Worm (Caenorhabditis elegans): Measurements from ENCODE around the gene C24B9.3.

Gene C24B9.3

DNA sequence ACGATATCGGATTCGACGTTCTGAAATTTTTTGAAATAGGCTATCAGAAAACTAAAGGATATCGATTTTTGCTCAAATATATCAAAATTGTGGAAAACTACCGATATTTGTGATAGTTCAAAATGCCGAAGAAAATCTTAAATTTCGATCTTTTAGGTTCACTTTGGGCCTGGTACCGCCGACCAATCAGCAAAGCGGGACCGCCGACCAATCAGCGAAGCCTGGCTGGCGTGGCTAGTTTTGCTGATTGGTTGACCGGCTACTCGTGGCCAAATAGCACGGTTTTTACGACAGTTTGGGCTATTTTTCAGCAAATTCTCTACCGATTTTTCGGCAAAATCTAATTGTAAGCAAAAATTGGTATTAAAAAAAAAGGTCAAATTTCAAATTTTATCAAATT, 1.2 kb downstream of the C24B9.3 start:
- TF ChIP-seq hmbx-1 (tag; optimal IDR thresholded peaks at IDR 0.05) (no peak), hmg-4 (GFP tag; optimal IDR thresholded peaks at IDR 0.05) (no peak), scrt-1 (GFP tag; IDR thresholded peaks at IDR 0.05) (no peak), hnd-1 (tag; optimal IDR thresholded peaks at IDR 0.05) (no peak), flt-1 (GFP tag; IDR thresholded peaks at IDR 0.05) (no peak), ceh-13 (GFP tag; optimal IDR thresholded peaks at IDR 0.05) (no peak), ceh-36 (tag; optimal IDR thresholded peaks at IDR 0.05) (no peak), tra-4 (tag; optimal IDR thresholded peaks at IDR 0.05) (no peak), pes-1 (GFP tag; IDR thresholded peaks at IDR 0.05) (no peak)

DNA sequence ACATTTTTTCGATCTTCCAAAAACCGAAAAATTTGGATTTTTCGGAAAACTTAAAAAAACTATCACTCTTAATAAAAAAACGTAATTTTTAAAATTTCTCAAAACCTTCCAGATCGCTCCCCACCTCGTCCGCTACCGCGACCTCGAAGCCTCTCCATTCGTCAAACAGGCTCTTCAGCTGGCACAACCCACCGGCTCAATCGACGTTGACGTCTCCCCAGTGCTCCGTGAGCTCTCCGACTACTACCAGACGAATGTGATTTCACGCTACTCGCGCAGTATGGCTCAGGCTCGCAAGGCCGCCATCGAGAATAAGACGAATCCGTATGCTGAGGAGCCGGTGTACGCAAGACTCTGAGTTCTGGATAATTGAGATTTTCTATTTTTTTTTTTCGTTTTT, 5.0 kb downstream of the C24B9.3 start:
- TF ChIP-seq flt-1 (GFP tag; IDR thresholded peaks at IDR 0.05), result no peak
- no peak for TF ChIP-seq sea-1 (GFP tag; conservative IDR thresholded peaks at IDR 0.05)
- TF ChIP-seq B0310.2 (tag; optimal IDR thresholded peaks at IDR 0.05), result no peak
- TF ChIP-seq ets-7 (tag; optimal IDR thresholded peaks at IDR 0.05), result no peak
- TF ChIP-seq hnd-1 (tag; optimal IDR thresholded peaks at IDR 0.05), result no peak
- no peak for TF ChIP-seq F13C5.2 (tag; optimal IDR thresholded peaks at IDR 0.05)
- no peak for TF ChIP-seq tbx-11 (GFP tag; IDR thresholded peaks at IDR 0.05)
- TF ChIP-seq scrt-1 (GFP tag; IDR thresholded peaks at IDR 0.05), result no peak
- no peak for TF ChIP-seq ceh-13 (GFP tag; optimal IDR thresholded peaks at IDR 0.05)
- TF ChIP-seq tra-4 (tag; optimal IDR thresholded peaks at IDR 0.05), result no peak
- TF ChIP-seq aly-1 (tag; optimal IDR thresholded peaks at IDR 0.05), result no peak
- TF ChIP-seq ama-1 (optimal IDR thresholded peaks at IDR 0.05), result no peak
- TF ChIP-seq tbx-37 (GFP tag; conservative IDR thresholded peaks at IDR 0.05), result no peak
- TF ChIP-seq hmbx-1 (tag; optimal IDR thresholded peaks at IDR 0.05), result no peak
- no peak for TF ChIP-seq hmg-4 (GFP tag; optimal IDR thresholded peaks at IDR 0.05)
- no peak for TF ChIP-seq pes-1 (GFP tag; IDR thresholded peaks at IDR 0.05)
- TF ChIP-seq ceh-36 (tag; optimal IDR thresholded peaks at IDR 0.05), result no peak

DNA sequence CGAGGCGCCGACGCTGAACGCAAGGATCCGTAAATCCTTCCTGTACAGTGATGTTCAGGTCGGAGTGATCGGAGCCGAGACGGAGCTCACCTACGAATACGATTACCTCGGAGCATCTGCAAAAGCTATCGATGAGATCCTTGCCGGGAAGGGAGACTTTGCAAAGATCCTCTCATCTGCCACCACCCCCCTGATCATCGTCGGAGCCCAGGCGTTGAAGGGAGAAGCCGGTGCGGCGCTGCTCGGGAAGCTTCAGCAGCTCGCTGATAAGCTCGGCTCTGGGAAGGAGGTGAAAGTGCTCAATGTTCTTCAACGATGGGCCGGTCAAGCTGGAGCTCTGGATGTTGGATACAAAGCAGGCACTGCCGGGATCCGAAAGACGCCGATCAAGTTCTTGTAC, 8.1 kb downstream of the C24B9.3 start:
- TF ChIP-seq sea-1 (GFP tag; conservative IDR thresholded peaks at IDR 0.05) (no peak), tbx-11 (GFP tag; IDR thresholded peaks at IDR 0.05) (peak; percentile 6; the same call in 1 of the 2 replicates), pes-1 (GFP tag; IDR thresholded peaks at IDR 0.05) (no peak), ceh-13 (GFP tag; optimal IDR thresholded peaks at IDR 0.05) (no peak), ama-1 (optimal IDR thresholded peaks at IDR 0.05) (no peak), tbx-37 (GFP tag; conservative IDR thresholded peaks at IDR 0.05) (no peak), hmbx-1 (tag; optimal IDR thresholded peaks at IDR 0.05) (no peak), aly-1 (tag; optimal IDR thresholded peaks at IDR 0.05) (no peak)

DNA sequence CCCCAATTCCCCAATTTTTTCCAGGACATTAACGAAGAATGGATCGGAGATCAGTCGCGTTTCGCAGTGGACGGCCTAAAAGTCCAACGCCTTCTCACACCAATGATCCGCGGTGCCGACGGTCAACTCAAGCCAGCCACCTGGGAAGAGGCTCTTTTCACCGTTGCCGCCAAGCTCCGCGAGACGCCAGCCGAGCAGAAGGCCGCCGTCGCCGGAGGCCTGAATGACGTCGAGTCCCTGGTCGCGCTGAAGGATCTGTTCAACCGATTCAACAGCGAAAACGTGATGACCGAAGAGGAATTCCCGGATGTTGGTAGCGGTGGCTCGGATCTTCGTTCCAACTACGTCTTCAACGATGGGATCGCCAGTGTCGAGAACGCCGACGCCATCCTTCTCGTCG, 8.5 kb downstream of the C24B9.3 start:
- TF ChIP-seq hnd-1 (tag; optimal IDR thresholded peaks at IDR 0.05) (no peak), ceh-36 (tag; optimal IDR thresholded peaks at IDR 0.05) (no peak), hmbx-1 (tag; optimal IDR thresholded peaks at IDR 0.05) (no peak), hmg-4 (GFP tag; optimal IDR thresholded peaks at IDR 0.05) (no peak), aly-1 (tag; optimal IDR thresholded peaks at IDR 0.05) (no peak), ets-7 (tag; optimal IDR thresholded peaks at IDR 0.05) (no peak), flt-1 (GFP tag; IDR thresholded peaks at IDR 0.05) (no peak), tra-4 (tag; optimal IDR thresholded peaks at IDR 0.05) (no peak), B0310.2 (tag; optimal IDR thresholded peaks at IDR 0.05) (no peak), tbx-11 (GFP tag; IDR thresholded peaks at IDR 0.05) (no peak), F13C5.2 (tag; optimal IDR thresholded peaks at IDR 0.05) (no peak), tbx-37 (GFP tag; conservative IDR thresholded peaks at IDR 0.05) (no peak)

DNA sequence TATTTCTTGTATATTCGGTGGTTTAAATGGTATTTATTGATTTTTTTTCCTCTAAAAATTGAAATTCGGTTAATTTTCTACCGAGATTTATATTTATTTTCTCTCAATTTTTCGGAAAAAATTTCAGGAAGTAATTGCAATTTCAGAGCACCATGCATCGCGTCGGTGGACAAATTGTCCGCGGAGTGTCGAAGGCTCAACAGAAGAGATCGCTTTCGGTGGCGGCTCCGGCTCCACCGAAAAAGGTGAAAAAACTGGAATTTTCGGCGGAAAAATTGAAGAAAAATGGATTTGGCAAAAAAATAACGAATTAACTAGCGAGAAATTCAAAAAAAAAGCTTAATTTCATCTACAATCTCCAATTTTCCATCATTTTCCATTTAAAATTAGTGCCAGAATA, 12.6 kb downstream of the C24B9.3 start, which contains the start of gene nuo-5:
nuo-5 (plus strand) TSS at position 147 of the 400 bp plus-strand sequence.
- TF ChIP-seq scrt-1 (GFP tag; IDR thresholded peaks at IDR 0.05) (no peak), ets-7 (tag; optimal IDR thresholded peaks at IDR 0.05) (no peak), sea-1 (GFP tag; conservative IDR thresholded peaks at IDR 0.05) (no peak), tbx-37 (GFP tag; conservative IDR thresholded peaks at IDR 0.05) (no peak), F13C5.2 (tag; optimal IDR thresholded peaks at IDR 0.05) (no peak), hmbx-1 (tag; optimal IDR thresholded peaks at IDR 0.05) (no peak), tbx-11 (GFP tag; IDR thresholded peaks at IDR 0.05) (no peak), tra-4 (tag; optimal IDR thresholded peaks at IDR 0.05) (no peak), ama-1 (optimal IDR thresholded peaks at IDR 0.05) (no peak), hmg-4 (GFP tag; optimal IDR thresholded peaks at IDR 0.05) (no peak), ceh-36 (tag; optimal IDR thresholded peaks at IDR 0.05) (no peak), flt-1 (GFP tag; IDR thresholded peaks at IDR 0.05) (no peak), hnd-1 (tag; optimal IDR thresholded peaks at IDR 0.05) (no peak), pes-1 (GFP tag; IDR thresholded peaks at IDR 0.05) (no peak), aly-1 (tag; optimal IDR thresholded peaks at IDR 0.05) (no peak)

DNA sequence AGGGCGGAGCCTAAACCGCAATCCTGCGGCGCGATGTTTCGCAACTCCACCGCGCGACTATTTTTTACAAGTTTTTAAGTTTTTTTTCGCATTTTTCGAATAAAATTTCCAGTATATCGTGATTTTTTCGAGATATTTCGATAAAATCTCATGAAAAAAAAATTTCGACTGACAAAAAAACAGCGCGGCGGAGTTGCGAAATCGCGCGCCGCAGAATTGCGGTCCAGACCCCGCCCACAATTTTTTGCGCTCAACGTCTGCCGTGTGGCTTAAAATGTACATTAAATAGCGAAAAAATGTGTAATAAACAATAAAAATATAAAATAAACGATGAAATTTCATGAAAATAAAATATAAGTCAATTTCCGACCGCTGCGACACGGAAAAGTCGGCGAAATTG, 13.7 kb downstream of the C24B9.3 start:
- no peak for TF ChIP-seq F13C5.2 (tag; optimal IDR thresholded peaks at IDR 0.05)
- TF ChIP-seq pes-1 (GFP tag; IDR thresholded peaks at IDR 0.05), result peak; percentile 56; the same call in 1 of the 2 replicates

DNA sequence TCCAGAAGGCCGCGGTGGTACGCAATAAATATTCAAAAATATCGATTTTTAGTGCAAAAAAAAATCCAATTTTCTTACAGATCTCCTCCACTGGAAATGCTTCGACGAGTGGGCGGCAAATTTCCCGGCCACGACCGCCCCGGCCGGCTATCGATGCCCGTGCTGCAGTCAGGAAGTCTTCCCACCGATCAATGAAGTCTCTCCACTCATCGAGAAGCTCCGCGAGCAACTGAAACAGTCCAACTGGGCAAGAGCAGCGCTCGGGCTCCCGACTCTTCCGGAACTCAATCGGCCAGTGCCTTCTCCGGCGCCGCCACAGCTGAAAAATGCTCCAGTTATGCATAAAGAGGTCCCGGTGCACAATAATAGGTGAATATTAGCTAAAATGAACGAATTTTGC, 15.5 kb downstream of the C24B9.3 start, which contains the start of gene Y45G12B.3:
Y45G12B.3 (minus strand) TSS at position 320 of the 400 bp plus-strand sequence.
- TF ChIP-seq ama-1 (optimal IDR thresholded peaks at IDR 0.05), result no peak
- TF ChIP-seq hmg-4 (GFP tag; optimal IDR thresholded peaks at IDR 0.05), result no peak
- no peak for TF ChIP-seq hmbx-1 (tag; optimal IDR thresholded peaks at IDR 0.05)
- no peak for TF ChIP-seq tbx-37 (GFP tag; conservative IDR thresholded peaks at IDR 0.05)
- TF ChIP-seq tra-4 (tag; optimal IDR thresholded peaks at IDR 0.05), result no peak
- TF ChIP-seq F13C5.2 (tag; optimal IDR thresholded peaks at IDR 0.05), result no peak
- no peak for TF ChIP-seq ceh-13 (GFP tag; optimal IDR thresholded peaks at IDR 0.05)
- TF ChIP-seq scrt-1 (GFP tag; IDR thresholded peaks at IDR 0.05), result no peak
- no peak for TF ChIP-seq flt-1 (GFP tag; IDR thresholded peaks at IDR 0.05)
- TF ChIP-seq B0310.2 (tag; optimal IDR thresholded peaks at IDR 0.05), result no peak
- TF ChIP-seq ceh-36 (tag; optimal IDR thresholded peaks at IDR 0.05), result no peak
- TF ChIP-seq tbx-11 (GFP tag; IDR thresholded peaks at IDR 0.05), result no peak
- TF ChIP-seq pes-1 (GFP tag; IDR thresholded peaks at IDR 0.05), result no peak
- TF ChIP-seq aly-1 (tag; optimal IDR thresholded peaks at IDR 0.05), result no peak
- TF ChIP-seq ets-7 (tag; optimal IDR thresholded peaks at IDR 0.05), result no peak
- no peak for TF ChIP-seq hnd-1 (tag; optimal IDR thresholded peaks at IDR 0.05)
- no peak for TF ChIP-seq sea-1 (GFP tag; conservative IDR thresholded peaks at IDR 0.05)

DNA sequence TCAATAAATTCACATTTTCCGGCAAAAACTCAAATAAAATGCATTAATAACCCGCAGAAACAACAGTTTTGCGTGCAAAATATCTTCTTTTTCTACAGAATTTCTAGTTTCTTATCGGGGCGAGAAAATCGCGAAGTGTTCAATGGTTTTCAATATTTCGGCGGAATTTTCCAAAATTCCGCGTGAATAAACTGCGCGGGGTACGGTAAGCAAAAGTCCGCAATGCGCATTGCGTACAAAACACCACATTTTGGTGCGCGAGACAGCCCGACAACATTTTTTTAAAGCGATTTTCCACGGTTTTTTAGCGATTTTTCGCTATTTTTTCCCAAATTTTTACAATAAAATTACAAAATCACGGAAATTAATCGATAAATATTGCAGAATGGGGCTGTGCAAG, 17.0 kb downstream of the C24B9.3 start, which contains the start of gene Y45G12B.2:
Y45G12B.2 (plus strand) TSS at position 383 of the 400 bp plus-strand sequence.
- no peak; the same call in 1 of the 2 replicates for TF ChIP-seq flt-1 (GFP tag; IDR thresholded peaks at IDR 0.05)
- no peak for TF ChIP-seq aly-1 (tag; optimal IDR thresholded peaks at IDR 0.05)
- no peak for TF ChIP-seq ets-7 (tag; optimal IDR thresholded peaks at IDR 0.05)
- TF ChIP-seq scrt-1 (GFP tag; IDR thresholded peaks at IDR 0.05), result no peak
- TF ChIP-seq ceh-36 (tag; optimal IDR thresholded peaks at IDR 0.05), result no peak
- no peak for TF ChIP-seq ama-1 (optimal IDR thresholded peaks at IDR 0.05)
- TF ChIP-seq ceh-13 (GFP tag; optimal IDR thresholded peaks at IDR 0.05), result no peak
- no peak for TF ChIP-seq B0310.2 (tag; optimal IDR thresholded peaks at IDR 0.05)
- TF ChIP-seq hmbx-1 (tag; optimal IDR thresholded peaks at IDR 0.05), result no peak
- no peak for TF ChIP-seq sea-1 (GFP tag; conservative IDR thresholded peaks at IDR 0.05)
- 0 out of 2 replicates have a peak, but pooled peaks have one; percentile 23 for TF ChIP-seq tbx-37 (GFP tag; conservative IDR thresholded peaks at IDR 0.05)
- no peak for TF ChIP-seq pes-1 (GFP tag; IDR thresholded peaks at IDR 0.05)
- no peak for TF ChIP-seq tra-4 (tag; optimal IDR thresholded peaks at IDR 0.05)
- peak; percentile 68 for TF ChIP-seq F13C5.2 (tag; optimal IDR thresholded peaks at IDR 0.05)
- peak; percentile 8; the same call in 1 of the 2 replicates for TF ChIP-seq tbx-11 (GFP tag; IDR thresholded peaks at IDR 0.05)
- TF ChIP-seq hnd-1 (tag; optimal IDR thresholded peaks at IDR 0.05), result no peak
- peak; percentile 32 for TF ChIP-seq hmg-4 (GFP tag; optimal IDR thresholded peaks at IDR 0.05)

Measured in whole organism, early embryonic.